Worm (Caenorhabditis elegans) whole organism, late embryonic: ENCODE data around the gene Y39B6A.5.

Experiments
- K02D7.2 ChIP-seq: sonication (generic microtip); optimal IDR thresholded peaks from 2 replicates; lab custom pipeline; 2017; ENCODE audit warnings: mild to moderate bottlenecking, missing genetic modification characterization, missing compliant biosample characterization
- ahr-1 ChIP-seq: sonication (generic microtip); optimal IDR thresholded peaks from 2 replicates; lab custom pipeline; 2016; ENCODE audit warnings: missing genetic modification characterization, missing compliant biosample characterization
- ama-1 ChIP-seq: fragments of 150-350 bp; optimal IDR thresholded peaks from 2 replicates; lab custom pipeline; 2014
- ceh-14 ChIP-seq: sonication (generic microtip); optimal IDR thresholded peaks from 2 replicates; lab custom pipeline; 2016; ENCODE audit warnings: missing genotype, missing genetic modification characterization, missing compliant biosample characterization
- ceh-19 ChIP-seq: fragments of 200-800 bp; sonication (Bioruptor generic); optimal IDR thresholded peaks from 2 replicates; lab custom pipeline; 2018; ENCODE audit warnings: mild to moderate bottlenecking, missing genetic modification characterization, missing compliant biosample characterization
- ceh-45 ChIP-seq: fragments of 200-800 bp; sonication (Bioruptor generic); IDR thresholded peaks from 2 replicates; pipeline ENCODE4 v1.3.6; 2022; ENCODE audit warnings: missing genetic modification reagents, missing genetic modification characterization, missing compliant biosample characterization
- eyg-1 ChIP-seq: sonication (generic microtip); optimal IDR thresholded peaks from 2 replicates; lab custom pipeline; 2016; ENCODE audit warnings: missing genotype, missing genetic modification characterization, missing compliant biosample characterization
- fkh-10 ChIP-seq: fragments of 150-350 bp; optimal IDR thresholded peaks from 2 replicates; lab custom pipeline; 2014; ENCODE audit warnings: missing biosample characterization, missing genetic modification reagents, missing genetic modification characterization
- hlh-13 ChIP-seq: fragments of 200-800 bp; sonication (Bioruptor generic); optimal IDR thresholded peaks from 2 replicates; lab custom pipeline; 2018; ENCODE audit warnings: mild to moderate bottlenecking, missing genetic modification characterization, missing compliant biosample characterization
- mec-3 ChIP-seq: sonication (generic microtip); optimal IDR thresholded peaks from 2 replicates; lab custom pipeline; 2016; ENCODE audit warnings: borderline replicate concordance, missing genetic modification characterization, missing compliant biosample characterization
- nfya-1 ChIP-seq: sonication (generic microtip); optimal IDR thresholded peaks from 2 replicates; lab custom pipeline; 2017; ENCODE audit warnings: missing genetic modification characterization, mild to moderate bottlenecking, missing compliant biosample characterization, antibody characterized with exemption, moderate library complexity
- pqm-1 ChIP-seq: sonication (generic microtip); optimal IDR thresholded peaks from 2 replicates; lab custom pipeline; 2016; ENCODE audit warnings: missing genetic modification characterization, missing compliant biosample characterization
- ttx-3 ChIP-seq: sonication (generic microtip); optimal IDR thresholded peaks from 2 replicates; lab custom pipeline; 2016; ENCODE audit warnings: missing genetic modification reagents, missing genetic modification characterization, missing compliant biosample characterization

ce11 chrV:19153806-19154205, 4.9 kb downstream of the Y39B6A.5 start, which contains the start of gene tsp-13:
- TF ChIP-seq ahr-1 (tag; lab: Kevin White, UChicago) (no peak), fkh-10 (GFP tag; lab: Kevin White, UChicago) (no peak), eyg-1 (no peak), ttx-3 (tag; lab: Kevin White, UChicago) (no peak), ama-1 (lab: Kevin White, UChicago) (no peak), nfya-1 (tag; lab: Kevin White, UChicago) (no peak), K02D7.2 (tag; lab: Kevin White, UChicago) (no peak), ceh-14 (no peak), ceh-19 (GFP tag; lab: Kevin White, UChicago) (no peak), hlh-13 (GFP tag; lab: Kevin White, UChicago) (no peak), ceh-45 (GFP tag; lab: Robert Waterston, UW) (no peak), mec-3 (tag; lab: Kevin White, UChicago) (no peak), pqm-1 (tag; lab: Kevin White, UChicago) (no peak)
